Fruit fly (Drosophila melanogaster): ENCODE measurements around the gene CG43880.

CG43880 gene

DNA sequence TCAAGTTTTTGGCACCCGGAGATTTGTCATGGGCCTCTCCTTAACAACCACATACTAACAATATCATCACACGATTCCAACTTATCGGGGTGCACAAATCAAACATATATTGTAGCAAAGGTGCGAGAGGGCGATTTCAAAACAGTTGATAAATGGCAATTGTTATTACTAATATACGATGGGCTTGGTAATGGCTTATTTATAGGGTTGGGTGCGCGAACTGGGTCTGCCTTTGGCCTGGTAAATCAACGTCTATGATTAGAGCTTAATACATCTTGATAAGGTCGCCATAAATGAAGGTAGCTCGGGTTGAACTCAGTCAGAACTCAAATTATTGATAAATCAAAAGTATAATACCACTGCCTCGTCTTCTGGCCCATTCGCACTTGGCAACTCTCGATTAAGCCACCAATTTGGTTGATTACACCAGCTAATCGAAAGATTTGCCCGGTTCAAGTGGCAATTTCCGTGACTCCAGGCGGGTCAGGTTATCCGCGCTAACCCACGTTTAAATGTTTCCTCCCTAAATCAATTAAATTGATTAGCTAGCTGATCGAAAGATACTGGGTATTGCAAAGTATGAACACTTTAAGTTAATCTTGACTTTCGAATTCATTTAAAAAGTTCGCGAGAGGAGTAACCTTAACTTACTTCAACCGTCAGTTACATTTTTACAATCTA lies 5.4 kb downstream of the CG43880 start:
- no peak for TF ChIP-seq psq (optimal IDR thresholded peaks at IDR 0.05)
- TF ChIP-seq usp (GFP tag; optimal IDR thresholded peaks at IDR 0.05): no peak
- TF ChIP-seq CG8478 (optimal IDR thresholded peaks at IDR 0.05): no peak
- TF ChIP-seq Dll (optimal IDR thresholded peaks at IDR 0.05): no peak
- TF ChIP-seq EcR (GFP tag; optimal IDR thresholded peaks at IDR 0.05): no peak
- TF ChIP-seq pan (optimal IDR thresholded peaks at IDR 0.05): no peak

- TF ChIP-seq psq (optimal IDR thresholded peaks at IDR 0.05) (no peak), pan (optimal IDR thresholded peaks at IDR 0.05) (no peak), CG8478 (optimal IDR thresholded peaks at IDR 0.05) (no peak), usp (GFP tag; optimal IDR thresholded peaks at IDR 0.05) (no peak), Dll (optimal IDR thresholded peaks at IDR 0.05) (no peak), EcR (GFP tag; optimal IDR thresholded peaks at IDR 0.05) (no peak)
Observed at dm6 chr3L:7938638-7939037, 7.5 kb downstream of the CG43880 start.

dm6 chr3L:7935933-7936494 lies 10.1 kb downstream of the CG43880 start, which contains the start of the genes syd and Srp9:
syd (minus strand) TSS chr3L:7936120.
Srp9 (plus strand) TSS chr3L:7936373.
- TF ChIP-seq EcR (GFP tag; optimal IDR thresholded peaks at IDR 0.05) (no peak), CG8478 (optimal IDR thresholded peaks at IDR 0.05) (no peak), Dll (optimal IDR thresholded peaks at IDR 0.05) (no peak), psq (optimal IDR thresholded peaks at IDR 0.05) (no peak), usp (GFP tag; optimal IDR thresholded peaks at IDR 0.05) (no peak)

DNA sequence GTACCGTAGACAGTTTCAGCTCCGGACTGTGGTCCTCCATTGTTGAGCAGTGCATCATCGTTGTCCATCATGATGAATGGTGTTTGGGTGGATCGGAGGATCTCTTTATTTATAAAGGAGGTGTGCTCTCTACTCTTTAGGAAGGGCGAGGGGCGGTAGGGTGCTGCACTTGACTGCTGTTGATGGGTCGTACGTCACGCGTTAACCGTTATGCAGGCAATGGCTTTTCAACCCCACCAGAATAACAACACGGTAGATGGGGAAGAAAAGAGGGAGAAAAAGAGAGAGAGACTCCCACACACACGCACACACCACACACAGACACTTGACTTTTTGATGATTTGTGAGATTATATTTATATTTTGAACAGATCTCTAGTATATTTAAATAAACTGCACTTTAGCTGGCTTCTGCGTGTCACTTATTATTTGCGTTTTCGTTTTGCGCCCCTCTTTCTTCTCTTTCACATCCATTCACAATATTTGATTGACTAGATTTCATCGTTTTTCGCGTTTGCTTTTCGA lies 10.7 kb downstream of the CG43880 start:
- TF ChIP-seq CG8478 (optimal IDR thresholded peaks at IDR 0.05) (no peak), usp (GFP tag; optimal IDR thresholded peaks at IDR 0.05) (no peak), EcR (GFP tag; optimal IDR thresholded peaks at IDR 0.05) (no peak), Dll (optimal IDR thresholded peaks at IDR 0.05) (no peak), pan (optimal IDR thresholded peaks at IDR 0.05) (no peak), psq (optimal IDR thresholded peaks at IDR 0.05) (no peak)

dm6 chr3L:7934857-7935256 lies 11.3 kb downstream of the CG43880 start:
- TF ChIP-seq EcR (GFP tag; optimal IDR thresholded peaks at IDR 0.05) (no peak), psq (optimal IDR thresholded peaks at IDR 0.05) (no peak), pan (optimal IDR thresholded peaks at IDR 0.05) (no peak), usp (GFP tag; optimal IDR thresholded peaks at IDR 0.05) (no peak), Dll (optimal IDR thresholded peaks at IDR 0.05) (no peak), CG8478 (optimal IDR thresholded peaks at IDR 0.05) (no peak)

DNA sequence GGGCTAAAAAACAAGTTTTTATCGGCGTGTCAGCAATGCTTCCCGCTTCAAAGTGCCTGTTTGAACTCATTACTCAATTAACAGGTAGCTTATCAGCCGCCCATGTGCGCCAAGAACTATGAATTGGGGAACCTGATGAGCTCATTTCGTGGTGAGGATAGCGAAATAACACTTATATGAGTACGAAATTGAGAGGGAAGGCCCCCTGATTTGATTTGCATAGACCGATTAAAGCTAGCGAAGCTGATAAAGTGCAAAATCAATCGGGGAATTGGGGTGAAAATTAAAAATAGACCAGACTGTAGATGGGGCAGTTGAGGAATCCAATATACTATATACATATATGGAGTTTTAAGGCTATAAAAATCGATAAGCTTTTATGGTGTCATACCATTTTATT lies 11.9 kb downstream of the CG43880 start:
- TF ChIP-seq CG8478 (optimal IDR thresholded peaks at IDR 0.05): no peak
- TF ChIP-seq pan (optimal IDR thresholded peaks at IDR 0.05): no peak
- no peak for TF ChIP-seq psq (optimal IDR thresholded peaks at IDR 0.05)
- no peak for TF ChIP-seq usp (GFP tag; optimal IDR thresholded peaks at IDR 0.05)
- no peak for TF ChIP-seq EcR (GFP tag; optimal IDR thresholded peaks at IDR 0.05)
- no peak for TF ChIP-seq Dll (optimal IDR thresholded peaks at IDR 0.05)

DNA sequence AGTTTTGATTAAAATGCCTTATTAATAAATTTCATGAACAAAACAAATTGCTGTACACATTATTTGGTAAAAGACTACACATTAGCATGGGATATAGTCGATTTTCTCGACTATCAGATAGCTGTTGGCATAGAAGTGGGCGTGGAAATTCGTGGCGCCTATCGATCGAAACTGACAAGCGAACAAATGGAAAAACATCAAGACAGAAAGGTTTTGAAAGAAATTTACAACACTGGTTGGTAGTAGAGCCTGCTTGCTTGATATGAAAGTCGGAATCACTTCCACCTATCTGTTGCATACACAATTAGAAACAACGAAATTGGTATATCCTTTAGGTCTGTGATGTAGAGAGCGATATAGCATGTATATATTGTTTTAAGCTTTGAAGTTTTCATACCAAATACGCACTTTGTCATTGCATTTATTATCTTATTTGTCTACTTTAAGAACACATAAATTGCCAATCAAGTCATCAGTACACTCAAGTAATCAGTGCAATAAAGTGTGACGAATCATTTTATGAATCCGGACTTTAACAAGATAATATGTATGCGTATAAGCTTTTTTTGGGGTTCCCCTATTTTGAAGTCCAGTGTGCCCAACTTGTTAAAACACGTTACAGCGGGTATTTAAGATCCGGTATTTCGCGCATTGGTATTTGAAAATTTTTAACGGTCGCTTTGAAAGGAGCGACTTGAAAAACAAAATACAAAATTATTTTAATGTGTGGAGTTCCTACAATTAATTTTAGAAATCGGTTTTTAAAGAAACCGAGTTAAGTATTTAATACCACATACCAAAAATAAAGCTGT lies 30.1 kb downstream of the CG43880 start:
- no peak for TF ChIP-seq CG8478 (optimal IDR thresholded peaks at IDR 0.05)
- TF ChIP-seq Dll (optimal IDR thresholded peaks at IDR 0.05): no peak

- TF ChIP-seq psq (optimal IDR thresholded peaks at IDR 0.05) (no peak), EcR (GFP tag; optimal IDR thresholded peaks at IDR 0.05) (no peak), pan (optimal IDR thresholded peaks at IDR 0.05) (no peak), Dll (optimal IDR thresholded peaks at IDR 0.05) (no peak), usp (GFP tag; optimal IDR thresholded peaks at IDR 0.05) (no peak), CG8478 (optimal IDR thresholded peaks at IDR 0.05) (no peak)
Observed at dm6 chr3L:7914969-7915596, 31.0 kb downstream of the CG43880 start, which contains the start of gene Tmem43. Tmem43 (minus strand) TSS chr3L:7915120.

DNA sequence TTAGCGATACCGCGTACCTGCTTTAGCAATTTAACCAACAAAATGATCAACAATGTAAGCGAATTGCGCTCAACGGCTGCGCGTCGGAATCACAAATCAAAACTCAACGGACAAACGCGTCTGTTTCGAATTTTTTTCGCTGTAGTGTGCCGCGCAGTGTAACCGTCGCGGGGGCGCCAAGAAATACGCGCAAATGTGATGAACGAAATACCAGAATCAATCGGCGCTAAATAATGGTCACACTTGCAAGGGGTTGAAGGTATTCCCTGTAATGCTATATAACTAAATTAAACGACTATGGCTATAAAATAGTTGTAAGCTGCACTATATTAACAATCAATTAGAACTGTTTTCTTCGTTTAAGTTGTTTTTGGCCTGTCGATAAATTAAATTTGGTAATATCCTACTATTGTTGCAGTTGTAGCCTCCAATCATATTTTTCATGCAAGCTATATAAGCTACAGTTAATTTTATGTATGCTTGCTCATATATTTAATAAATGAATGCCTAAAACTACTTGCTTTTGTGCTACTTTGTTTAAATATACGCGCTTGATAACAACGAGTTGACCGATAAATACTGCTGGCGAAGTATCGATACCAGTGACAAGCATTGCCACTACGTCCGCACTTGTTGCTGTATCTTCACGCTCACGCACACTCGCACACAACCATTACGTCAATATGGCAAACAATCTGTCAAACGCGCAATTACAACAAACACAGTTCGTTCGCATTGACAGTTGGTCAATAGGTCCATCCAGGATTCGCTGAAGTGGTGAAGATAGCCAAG lies 34.2 kb downstream of the CG43880 start, which contains the start of the genes pbl and CG8281:
TSS of gene pbl (minus strand) at position 190 of the 792 bp plus-strand sequence.
TSS of gene CG8281 (plus strand) at position 699 of the 792 bp plus-strand sequence.
- TF ChIP-seq pan (optimal IDR thresholded peaks at IDR 0.05): no peak
- no peak for TF ChIP-seq usp (GFP tag; optimal IDR thresholded peaks at IDR 0.05)
- TF ChIP-seq Dll (optimal IDR thresholded peaks at IDR 0.05): no peak
- no peak for TF ChIP-seq EcR (GFP tag; optimal IDR thresholded peaks at IDR 0.05)
- TF ChIP-seq psq (optimal IDR thresholded peaks at IDR 0.05): no peak
- no peak for TF ChIP-seq CG8478 (optimal IDR thresholded peaks at IDR 0.05)

DNA sequence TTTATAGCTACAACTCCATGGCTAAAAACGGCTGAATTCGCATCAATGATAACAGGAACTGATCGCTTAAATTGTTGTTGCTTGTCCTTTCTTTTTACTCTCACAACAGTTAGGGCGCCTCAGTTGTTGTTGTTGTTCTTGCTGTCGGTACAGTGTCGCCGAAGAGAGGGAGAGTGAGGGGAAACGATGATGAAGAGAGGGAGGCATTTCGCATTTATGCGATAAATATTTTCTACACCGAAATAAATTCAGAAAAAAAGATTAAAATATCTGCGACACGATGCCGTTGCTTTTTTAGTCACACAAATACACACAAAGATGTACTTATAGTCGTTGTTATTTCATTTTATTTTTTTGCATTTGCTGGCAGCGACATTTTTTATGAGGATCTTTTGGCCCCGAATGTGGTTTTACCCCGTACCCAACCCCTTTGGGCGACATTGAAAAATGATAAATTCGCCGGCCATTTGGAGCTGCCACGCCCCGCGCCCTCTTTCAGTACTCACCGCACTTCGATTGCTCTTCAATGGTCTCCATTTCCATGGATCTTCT lies 35.1 kb downstream of the CG43880 start:
- TF ChIP-seq CG8478 (optimal IDR thresholded peaks at IDR 0.05) (no peak), psq (optimal IDR thresholded peaks at IDR 0.05) (no peak), usp (GFP tag; optimal IDR thresholded peaks at IDR 0.05) (no peak), EcR (GFP tag; optimal IDR thresholded peaks at IDR 0.05) (no peak), pan (optimal IDR thresholded peaks at IDR 0.05) (no peak), Dll (optimal IDR thresholded peaks at IDR 0.05) (no peak)

Measured in whole organism.